Worm (Caenorhabditis elegans) whole organism, late embryonic: ENCODE data around the gene del-10.

Experiments used
- ceh-31 ChIP-seq: sonication (generic microtip); optimal IDR thresholded peaks from 2 replicates; lab custom pipeline; 2016; ENCODE audit warnings: missing genetic modification characterization, missing compliant biosample characterization
- dve-1 ChIP-seq: sonication (generic microtip); optimal IDR thresholded peaks from 2 replicates; lab custom pipeline; 2017; ENCODE audit warnings: antibody characterized with exemption, mild to moderate bottlenecking, missing genetic modification characterization, missing compliant biosample characterization
- fax-1 ChIP-seq: sonication (generic microtip); optimal IDR thresholded peaks from 2 replicates; lab custom pipeline; 2016; ENCODE audit warnings: missing genotype, missing genetic modification characterization, missing compliant biosample characterization
- hlh-30 ChIP-seq: sonication (generic microtip); optimal IDR thresholded peaks from 2 replicates; lab custom pipeline; 2017; ENCODE audit warnings: antibody characterized with exemption, missing genetic modification characterization, missing compliant biosample characterization; ENCODE audit not compliant: insufficient read depth
- pha-4 ChIP-seq: fragments of 150-350 bp; optimal IDR thresholded peaks from 2 replicates; lab custom pipeline; 2018; ENCODE audit warnings: missing biosample characterization, missing genetic modification reagents, missing genetic modification characterization
- unc-3 ChIP-seq, 2 experiments: fragments of 200-800 bp in 1 of 2; sonication (Bioruptor generic) in 1 of 2; sonication (generic microtip) in 1 of 2; conservative IDR thresholded peaks in 1 of 2; optimal IDR thresholded peaks in 1 of 2; 2 replicates each; pipeline versions ENCODE4 v1.3.6 to Lab custom; 2016 to 2022; ENCODE audit warnings: missing compliant biosample characterization in 2 of 2, missing genetic modification characterization in 2 of 2, missing genetic modification reagents in 1 of 2

DNA sequence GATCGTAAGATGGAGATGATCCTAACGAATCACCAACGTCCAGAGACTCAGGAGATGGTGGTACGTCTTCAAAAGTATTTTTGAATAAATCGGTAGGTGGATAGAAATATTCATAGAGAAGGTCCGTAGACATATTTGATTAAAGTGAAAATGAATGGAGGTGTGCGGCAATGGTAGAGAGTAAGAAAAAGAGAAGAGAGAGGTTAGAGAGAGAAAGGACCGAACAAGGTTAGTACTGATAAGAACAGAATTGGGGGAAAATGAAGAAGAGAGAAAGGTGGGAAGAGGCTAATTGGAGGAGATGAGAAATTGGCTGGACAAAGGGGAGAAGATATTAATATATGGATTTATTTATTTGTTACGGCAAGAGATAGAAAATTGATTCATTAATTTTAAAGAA is 32.3 kb downstream of the del-10 start, which contains the start of gene nhr-22:
- no peak for TF ChIP-seq fax-1
- TF ChIP-seq hlh-30, result no peak
- no peak for TF ChIP-seq unc-3 (GFP tag; conservative IDR thresholded peaks at IDR 0.05; lab: Robert Waterston, UW)
- TF ChIP-seq unc-3 (tag; optimal IDR thresholded peaks at IDR 0.05; lab: Kevin White, UChicago), result no peak
- TF ChIP-seq ceh-31, result no peak
- no peak for TF ChIP-seq pha-4 (tag; lab: Kevin White, UChicago)
- TF ChIP-seq dve-1 (tag; lab: Kevin White, UChicago), result no peak
